Worm (Caenorhabditis elegans) whole organism, L2 larva: ENCODE measurements around the gene C36B7.5.

Experiments used
- R02D3.7 ChIP-seq: fragments of 150-350 bp; optimal IDR thresholded peaks from 2 replicates; lab custom pipeline; 2014; ENCODE audit warnings: missing biosample characterization, missing genetic modification characterization
- ama-1 ChIP-seq: fragments of 150-350 bp; optimal IDR thresholded peaks from 2 replicates; lab custom pipeline; 2018; ENCODE audit warnings: inconsistent platforms
- egl-27 ChIP-seq: sonication (generic microtip); optimal IDR thresholded peaks from 3 replicates; lab custom pipeline; 2017; ENCODE audit warnings: missing biosample characterization, missing genetic modification reagents, missing genetic modification characterization
- lin-39 ChIP-seq: fragments of 150-350 bp; optimal IDR thresholded peaks from 2 replicates; lab custom pipeline; 2014; ENCODE audit warnings: missing biosample characterization, missing genetic modification reagents, missing genetic modification characterization
- lsy-2 ChIP-seq, 2 experiments: fragments of 150-350 bp in 1 of 2; sonication (generic microtip) in 1 of 2; optimal IDR thresholded peaks; 2 replicates each; lab custom pipeline; 2014 to 2017; ENCODE audit warnings: missing biosample characterization in 2 of 2, missing genetic modification characterization in 2 of 2
- unc-39 ChIP-seq: fragments of 150-350 bp; optimal IDR thresholded peaks from 2 replicates; lab custom pipeline; 2014; ENCODE audit warnings: missing biosample characterization, missing genetic modification characterization
- ztf-11 ChIP-seq: sonication (generic microtip); optimal IDR thresholded peaks from 2 replicates; lab custom pipeline; 2017; ENCODE audit warnings: missing biosample characterization, missing genetic modification characterization

DNA sequence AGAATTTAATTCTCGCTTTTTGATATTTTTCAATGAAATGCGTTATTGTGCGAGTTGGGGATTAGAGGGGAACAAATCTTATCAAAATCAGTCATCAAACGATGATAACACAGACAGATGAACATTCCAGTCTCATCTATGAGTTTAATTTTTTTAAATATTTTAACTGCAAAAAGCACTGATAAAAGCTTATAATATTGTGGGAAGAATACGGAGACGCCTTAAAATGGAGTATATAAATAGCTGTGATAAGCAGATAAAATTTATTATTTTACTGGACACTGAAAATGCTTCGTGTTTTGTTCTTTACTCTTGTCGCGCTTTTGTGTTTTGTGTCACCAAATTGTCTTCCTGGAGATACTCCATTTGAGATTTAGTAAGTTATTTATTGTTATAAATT lies 43.4 kb upstream of the C36B7.5 start, which contains the start of gene clec-86:
- TF ChIP-seq egl-27 (tag; lab: Kevin White, UChicago) (no peak), ama-1 (lab: Kevin White, UChicago) (no peak), unc-39 (tag; lab: Kevin White, UChicago) (no peak), R02D3.7 (no peak), ztf-11 (no peak), lin-39 (tag; lab: Kevin White, UChicago) (no peak), lsy-2 (tag; optimal IDR thresholded peaks at IDR 0.05; lab: Kevin White, UChicago) (no peak)
